Worm (Caenorhabditis elegans): ENCODE data around the gene cal-7.

- TF ChIP-seq Y53F4B.3 (GFP tag; IDR thresholded peaks at IDR 0.05) (no peak), snpc-4 (GFP tag; optimal IDR thresholded peaks at IDR 0.05) (no peak), snpc-4 (tag; optimal IDR thresholded peaks at IDR 0.05) (no peak), ztf-6 (GFP tag; IDR thresholded peaks at IDR 0.05) (no peak), hsf-1 (GFP tag; IDR thresholded peaks at IDR 0.05) (no peak), ekl-4 (GFP tag; IDR thresholded peaks at IDR 0.05) (no peak), dpl-1 (GFP tag; optimal IDR thresholded peaks at IDR 0.05) (no peak), unc-62 (GFP tag; optimal IDR thresholded peaks at IDR 0.05) (no peak), akir-1 (GFP tag; optimal IDR thresholded peaks at IDR 0.05) (no peak), aptf-2 (GFP tag; conservative IDR thresholded peaks at IDR 0.05) (no peak), mxl-1 (tag; optimal IDR thresholded peaks at IDR 0.05) (no peak), hlh-26 (GFP tag; conservative IDR thresholded peaks at IDR 0.05) (no peak)
Measured at ce11 chrV:9744934-9745333, 11.0 kb downstream of the cal-7 start, which contains the start of gene F58E6.13.
